Fruit fly (Drosophila melanogaster) whole organism, embryonic: ENCODE results near the gene CG5377.

ENCODE experiments used
- Aef1 ChIP-seq: fragments of 200-800 bp; sonication (Bioruptor generic); IDR thresholded peaks from 3 replicates; pipeline ENCODE4 v1.3.6; 2022; ENCODE audit warnings: missing biosample characterization, missing genetic modification characterization
- BtbVII ChIP-seq: fragments of 200-800 bp; sonication (Bioruptor generic); optimal IDR thresholded peaks from 3 replicates; lab custom pipeline; 2017; ENCODE audit warnings: missing biosample characterization, mild to moderate bottlenecking, missing genetic modification characterization
- CG11504 ChIP-seq: fragments of 200-800 bp; sonication (Bioruptor generic); optimal IDR thresholded peaks from 3 replicates; lab custom pipeline; 2019; ENCODE audit warnings: missing biosample characterization, mild to moderate bottlenecking, missing genetic modification characterization, moderate library complexity
- CG11696 ChIP-seq: fragments of 200-800 bp; sonication (Bioruptor generic); IDR thresholded peaks from 2 replicates; pipeline ENCODE4 v1.3.6; 2022; ENCODE audit warnings: missing biosample characterization, missing genetic modification characterization
- CG11723 ChIP-seq: fragments of 200-800 bp; sonication (Bioruptor generic); optimal IDR thresholded peaks from 2 replicates; lab custom pipeline; 2017; ENCODE audit warnings: missing biosample characterization, mild to moderate bottlenecking, missing genetic modification characterization
- CG12236 ChIP-seq: fragments of 200-800 bp; sonication (Bioruptor generic); optimal IDR thresholded peaks from 2 replicates; lab custom pipeline; 2016; ENCODE audit warnings: missing biosample characterization, missing genetic modification characterization
- CG12744 ChIP-seq: fragments of 200-800 bp; sonication (Bioruptor generic); optimal IDR thresholded peaks from 2 replicates; lab custom pipeline; 2016; ENCODE audit warnings: missing biosample characterization, missing genetic modification characterization
- CG13123 ChIP-seq: fragments of 200-800 bp; sonication (Bioruptor generic); optimal IDR thresholded peaks from 2 replicates; lab custom pipeline; 2016; ENCODE audit warnings: missing biosample characterization, missing genetic modification characterization
- CG13894 ChIP-seq: fragments of 200-800 bp; sonication (Bioruptor generic); optimal IDR thresholded peaks from 3 replicates; lab custom pipeline; 2018; ENCODE audit warnings: missing biosample characterization, mild to moderate bottlenecking, missing genetic modification characterization, moderate library complexity
- CG1603 ChIP-seq: fragments of 200-800 bp; sonication (Bioruptor generic); optimal IDR thresholded peaks from 2 replicates; lab custom pipeline; 2019; ENCODE audit warnings: missing biosample characterization, mild to moderate bottlenecking, missing genetic modification characterization, moderate library complexity
- CG2120 ChIP-seq: fragments of 200-800 bp; sonication (Bioruptor generic); optimal IDR thresholded peaks from 3 replicates; lab custom pipeline; 2016; ENCODE audit warnings: missing biosample characterization, missing genetic modification characterization
- CG3163 ChIP-seq: fragments of 200-800 bp; sonication (Bioruptor generic); optimal IDR thresholded peaks from 3 replicates; lab custom pipeline; 2016; ENCODE audit warnings: missing biosample characterization, missing genetic modification characterization
- CG32767 ChIP-seq: fragments of 200-800 bp; sonication (Bioruptor generic); IDR thresholded peaks from 2 replicates; pipeline ENCODE4 v1.3.6; 2022; ENCODE audit warnings: missing biosample characterization, missing genetic modification characterization
- CG34422 ChIP-seq: fragments of 200-800 bp; sonication (Bioruptor generic); IDR thresholded peaks from 3 replicates; pipeline ENCODE4 v1.3.6; 2022; ENCODE audit warnings: missing biosample characterization, missing genetic modification characterization
- CG9215 ChIP-seq: fragments of 200-800 bp; sonication (Bioruptor generic); IDR thresholded peaks from 2 replicates; pipeline ENCODE4 v1.3.6; 2022; ENCODE audit warnings: missing biosample characterization, missing genetic modification characterization
- CG9727 ChIP-seq: fragments of 200-800 bp; sonication (Bioruptor generic); optimal IDR thresholded peaks from 3 replicates; lab custom pipeline; 2017; ENCODE audit warnings: missing biosample characterization, mild to moderate bottlenecking, missing genetic modification characterization
- CG9797 ChIP-seq: fragments of 200-800 bp; sonication (Bioruptor generic); optimal IDR thresholded peaks from 3 replicates; lab custom pipeline; 2018; ENCODE audit warnings: missing biosample characterization, mild to moderate bottlenecking, missing genetic modification characterization
- CG9876 ChIP-seq: fragments of 200-800 bp; sonication (Bioruptor generic); optimal IDR thresholded peaks from 2 replicates; lab custom pipeline; 2016; ENCODE audit warnings: missing biosample characterization, missing genetic modification characterization
- CG9932 ChIP-seq: fragments of 200-800 bp; sonication (Bioruptor generic); IDR thresholded peaks from 2 replicates; pipeline ENCODE4 v1.3.6; 2022; ENCODE audit warnings: missing biosample characterization, missing genetic modification characterization
- Chrac-16 ChIP-seq: fragments of 200-800 bp; sonication (Bioruptor generic); optimal IDR thresholded peaks from 3 replicates; lab custom pipeline; 2016; ENCODE audit warnings: missing biosample characterization, missing genetic modification characterization
- Dek ChIP-seq: fragments of 200-800 bp; sonication (Bioruptor generic); optimal IDR thresholded peaks from 3 replicates; lab custom pipeline; 2019; ENCODE audit warnings: missing biosample characterization, mild to moderate bottlenecking, missing genetic modification characterization, moderate library complexity
- Dll ChIP-seq: fragments of 200-800 bp; sonication (Bioruptor generic); IDR thresholded peaks from 4 replicates; pipeline ENCODE4 v1.3.6; 2022; ENCODE audit warnings: missing biosample characterization, missing genetic modification characterization; ENCODE audit not compliant: partially characterized antibody
- E2f2 ChIP-seq: fragments of 200-800 bp; sonication (Bioruptor generic); IDR thresholded peaks from 2 replicates; pipeline ENCODE4 v1.3.6; 2022; ENCODE audit warnings: missing biosample characterization, missing genetic modification characterization
- HLH54F ChIP-seq: fragments of 200-800 bp; sonication (Bioruptor generic); optimal IDR thresholded peaks from 3 replicates; lab custom pipeline; 2016; ENCODE audit warnings: missing biosample characterization, missing genetic modification characterization
- Myb ChIP-seq: fragments of 200-800 bp; sonication (Bioruptor generic); optimal IDR thresholded peaks from 2 replicates; lab custom pipeline; 2016; ENCODE audit warnings: missing biosample characterization, missing genetic modification characterization
- Oli ChIP-seq: fragments of 200-800 bp; sonication (Bioruptor generic); optimal IDR thresholded peaks from 2 replicates; lab custom pipeline; 2018; ENCODE audit warnings: missing biosample characterization, mild to moderate bottlenecking, missing genetic modification characterization, moderate library complexity
- Rfx ChIP-seq: fragments of 200-800 bp; sonication (Bioruptor generic); IDR thresholded peaks from 2 replicates; pipeline ENCODE4 v1.3.6; 2022; ENCODE audit warnings: missing biosample characterization, missing genetic modification characterization
- Scr ChIP-seq: fragments of 200-800 bp; sonication (Bioruptor generic); IDR thresholded peaks from 2 replicates; pipeline ENCODE4 v1.3.6; 2022; ENCODE audit warnings: missing biosample characterization, missing genetic modification characterization; ENCODE audit not compliant: partially characterized antibody
- Sry-β ChIP-seq: fragments of 200-800 bp; sonication (Bioruptor generic); optimal IDR thresholded peaks from 2 replicates; lab custom pipeline; 2018; ENCODE audit warnings: missing biosample characterization, mild to moderate bottlenecking, missing genetic modification characterization, moderate library complexity
- al ChIP-seq: fragments of 200-800 bp; sonication (Bioruptor generic); IDR thresholded peaks from 2 replicates; pipeline ENCODE4 v1.3.6; 2022; ENCODE audit warnings: missing biosample characterization, missing genetic modification characterization
- amos ChIP-seq: fragments of 200-800 bp; sonication (Bioruptor generic); IDR thresholded peaks from 2 replicates; pipeline ENCODE4 v1.3.6; 2022; ENCODE audit warnings: missing biosample characterization, missing genetic modification characterization; ENCODE audit not compliant: partially characterized antibody
- ap ChIP-seq: fragments of 200-800 bp; sonication (Bioruptor generic); IDR thresholded peaks from 2 replicates; pipeline ENCODE4 v1.3.6; 2022; ENCODE audit warnings: missing biosample characterization, missing genetic modification characterization
- bab2 ChIP-seq: fragments of 200-800 bp; sonication (Bioruptor generic); optimal IDR thresholded peaks from 2 replicates; lab custom pipeline; 2016; ENCODE audit warnings: missing biosample characterization, missing genetic modification characterization
- chn ChIP-seq: fragments of 200-800 bp; sonication (Bioruptor generic); optimal IDR thresholded peaks from 2 replicates; lab custom pipeline; 2016; ENCODE audit warnings: missing biosample characterization, missing genetic modification characterization
- dpn ChIP-seq, 2 experiments: fragments of 200-800 bp; sonication (Bioruptor generic); optimal IDR thresholded peaks; 3 replicates each; lab custom pipeline; 2016; ENCODE audit warnings: missing biosample characterization in 2 of 2, missing genetic modification characterization in 2 of 2
- gce ChIP-seq: fragments of 200-800 bp; sonication (Bioruptor generic); IDR thresholded peaks from 3 replicates; pipeline ENCODE4 v1.3.6; 2022; ENCODE audit warnings: missing biosample characterization, missing genetic modification characterization
- grn ChIP-seq: fragments of 200-800 bp; sonication (Bioruptor generic); optimal IDR thresholded peaks from 3 replicates; lab custom pipeline; 2017; ENCODE audit warnings: missing biosample characterization, missing genetic modification characterization
- inv ChIP-seq: fragments of 200-800 bp; sonication (Bioruptor generic); IDR thresholded peaks from 2 replicates; pipeline ENCODE4 v1.3.6; 2022; ENCODE audit warnings: missing biosample characterization, missing genetic modification characterization; ENCODE audit not compliant: partially characterized antibody
- lab ChIP-seq: fragments of 200-800 bp; sonication (Bioruptor generic); optimal IDR thresholded peaks from 3 replicates; lab custom pipeline; 2017; ENCODE audit warnings: missing biosample characterization, missing genetic modification characterization, mild to moderate bottlenecking, moderate library complexity, missing genetic modification reagents
- luna ChIP-seq: fragments of 200-800 bp; sonication (Bioruptor generic); optimal IDR thresholded peaks from 2 replicates; lab custom pipeline; 2016; ENCODE audit warnings: missing biosample characterization, missing genetic modification characterization
- nau ChIP-seq: fragments of 200-800 bp; sonication (Bioruptor generic); optimal IDR thresholded peaks from 3 replicates; lab custom pipeline; 2017; ENCODE audit warnings: missing biosample characterization, mild to moderate bottlenecking, missing genetic modification characterization, missing genetic modification reagents
- phol ChIP-seq: fragments of 200-800 bp; sonication (Bioruptor generic); optimal IDR thresholded peaks from 3 replicates; lab custom pipeline; 2018; ENCODE audit warnings: missing biosample characterization, mild to moderate bottlenecking, missing genetic modification characterization, moderate library complexity
- pnt ChIP-seq: fragments of 200-800 bp; sonication (Bioruptor generic); optimal IDR thresholded peaks from 3 replicates; lab custom pipeline; 2016; ENCODE audit warnings: missing biosample characterization, missing genetic modification characterization
- schlank ChIP-seq: fragments of 200-800 bp; sonication (Bioruptor generic); optimal IDR thresholded peaks from 2 replicates; lab custom pipeline; 2018; ENCODE audit warnings: missing biosample characterization, mild to moderate bottlenecking, missing genetic modification characterization
- shn ChIP-seq: fragments of 200-800 bp; sonication (Bioruptor generic); optimal IDR thresholded peaks from 3 replicates; lab custom pipeline; 2016; ENCODE audit warnings: missing biosample characterization, missing genetic modification characterization
- sob ChIP-seq: fragments of 200-800 bp; sonication (Bioruptor generic); IDR thresholded peaks from 2 replicates; pipeline ENCODE4 v1.3.6; 2022; ENCODE audit warnings: missing biosample characterization, missing genetic modification characterization
- tgo ChIP-seq: fragments of 200-800 bp; sonication (Bioruptor generic); IDR thresholded peaks from 3 replicates; pipeline ENCODE4 v1.3.6; 2022; ENCODE audit warnings: missing biosample characterization, missing genetic modification characterization
- tll ChIP-seq, 2 experiments: fragments of 200-800 bp in 1 of 2; fragments of >200 bp in 1 of 2; sonication (Bioruptor generic) in 1 of 2; optimal IDR thresholded peaks; 2 replicates each; lab custom pipeline; 2017 to 2019; ENCODE audit warnings: missing biosample characterization in 2 of 2, missing genetic modification characterization in 2 of 2, mild to moderate bottlenecking in 1 of 2, moderate library complexity in 1 of 2
- trem ChIP-seq: fragments of 200-800 bp; optimal IDR thresholded peaks from 3 replicates; lab custom pipeline; 2019; ENCODE audit warnings: missing biosample characterization, mild to moderate bottlenecking, missing genetic modification characterization, moderate library complexity
- unc-4 ChIP-seq: fragments of 200-800 bp; sonication (Bioruptor generic); IDR thresholded peaks from 2 replicates; pipeline ENCODE4 v1.3.6; 2022; ENCODE audit warnings: missing biosample characterization, missing genetic modification characterization; ENCODE audit not compliant: partially characterized antibody
- unpg ChIP-seq: fragments of 200-800 bp; sonication (Bioruptor generic); optimal IDR thresholded peaks from 3 replicates; lab custom pipeline; 2018; ENCODE audit warnings: missing biosample characterization, mild to moderate bottlenecking, missing genetic modification characterization, moderate library complexity
- zen2 ChIP-seq: fragments of 200-800 bp; sonication (Bioruptor generic); IDR thresholded peaks from 3 replicates; pipeline ENCODE4 v1.3.6; 2022; ENCODE audit warnings: missing biosample characterization, missing genetic modification characterization; ENCODE audit not compliant: partially characterized antibody

Gene CG5377

DNA sequence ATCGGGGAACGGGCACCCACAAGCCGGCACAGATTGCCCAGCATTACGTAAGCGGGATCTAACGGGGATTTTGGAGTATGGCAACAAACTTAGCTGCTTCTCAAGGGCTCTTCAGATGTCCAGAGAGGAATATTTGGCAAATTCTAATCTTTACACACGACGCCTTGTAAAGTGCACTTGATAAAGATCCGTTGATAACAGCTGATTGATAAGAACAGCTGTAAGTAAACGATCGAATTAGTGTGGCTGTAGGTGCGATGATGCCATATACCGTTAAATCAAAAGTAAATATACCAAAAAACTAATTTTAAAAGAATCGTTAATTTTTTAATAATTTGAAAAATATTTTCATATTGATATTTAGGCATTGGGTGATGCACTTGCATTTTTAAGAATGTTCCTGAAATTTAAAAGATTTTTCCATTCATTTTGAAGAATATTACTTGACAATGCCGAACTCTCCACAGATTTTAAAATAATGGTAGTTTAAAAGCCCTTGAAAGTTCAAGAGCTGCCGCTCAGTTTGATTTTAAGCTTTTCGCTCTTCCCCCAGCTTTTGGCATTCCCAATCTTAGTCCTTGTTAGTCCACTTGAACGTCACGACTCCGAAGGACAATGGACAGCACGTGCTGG, at the start of gene CG5377, which contains the start of gene Nrx-1 (continued):
- no peak for TF ChIP-seq inv (GFP tag; lab: Robert Waterston, UW)
- peak; percentile 53 for TF ChIP-seq Myb (GFP tag; lab: Kevin White, UChicago)
- TF ChIP-seq HLH54F (GFP tag; lab: Kevin White, UChicago) = no peak
- TF ChIP-seq Chrac-16 = no peak
- TF ChIP-seq CG13894 (tag; lab: Kevin White, UChicago) = no peak
- TF ChIP-seq CG12236 = no peak
- TF ChIP-seq CG12744 = no peak
- peak; percentile 6; the same call in 1 of the 3 replicates for TF ChIP-seq CG34422 (GFP tag; lab: Robert Waterston, UW)
- TF ChIP-seq Dek = no peak
- TF ChIP-seq CG32767 (GFP tag; lab: Robert Waterston, UW) = no peak
- no peak for TF ChIP-seq amos
- TF ChIP-seq bab2 (GFP tag; lab: Kevin White, UChicago) = no peak
- TF ChIP-seq CG3163 (GFP tag; lab: Kevin White, UChicago) = no peak
- TF ChIP-seq Sry-β (GFP tag; lab: Kevin White, UChicago) = no peak
- peak; percentile 23 for TF ChIP-seq trem (tag; lab: Kevin White, UChicago)
- TF ChIP-seq CG9876 (GFP tag; lab: Kevin White, UChicago) = no peak
- 0 out of 2 replicates have a peak, but pooled peaks have one; percentile 22 for TF ChIP-seq unc-4 (GFP tag; lab: Robert Waterston, UW)
- TF ChIP-seq CG9797 (GFP tag; lab: Kevin White, UChicago) = peak; percentile 74
- TF ChIP-seq CG9932 (GFP tag; lab: Robert Waterston, UW) = no peak
- TF ChIP-seq dpn (GFP tag; optimal IDR thresholded peaks at IDR 0.05; lab: Kevin White, UChicago) = no peak
- TF ChIP-seq Scr (GFP tag; lab: Robert Waterston, UW) = peak; percentile 24; the same call in 1 of the 2 replicates
- TF ChIP-seq sob (GFP tag; lab: Robert Waterston, UW) = no peak
- peak; percentile 92 for TF ChIP-seq grn (GFP tag; lab: Kevin White, UChicago)
- peak; percentile 45; the same call in 1 of the 4 replicates for TF ChIP-seq Dll (GFP tag; lab: Robert Waterston, UW)
- TF ChIP-seq BtbVII (GFP tag; lab: Kevin White, UChicago) = no peak
- no peak for TF ChIP-seq CG11723 (GFP tag; lab: Kevin White, UChicago)
- TF ChIP-seq nau (GFP tag; lab: Kevin White, UChicago) = no peak
- TF ChIP-seq shn (GFP tag; lab: Kevin White, UChicago) = no peak
- peak; percentile 21 for TF ChIP-seq phol
- TF ChIP-seq chn = no peak
- peak; percentile 27 for TF ChIP-seq CG1603 (tag; lab: Kevin White, UChicago)
- no peak for TF ChIP-seq tgo
- no peak for TF ChIP-seq CG9215
- TF ChIP-seq ap = no peak
- TF ChIP-seq al (GFP tag; lab: Robert Waterston, UW) = no peak
- TF ChIP-seq CG11696 (GFP tag; lab: Robert Waterston, UW) = no peak
- TF ChIP-seq luna (GFP tag; lab: Kevin White, UChicago) = no peak
- TF ChIP-seq gce (GFP tag; lab: Robert Waterston, UW) = no peak
- TF ChIP-seq E2f2 (GFP tag; lab: Robert Waterston, UW) = peak; percentile 59

DNA sequence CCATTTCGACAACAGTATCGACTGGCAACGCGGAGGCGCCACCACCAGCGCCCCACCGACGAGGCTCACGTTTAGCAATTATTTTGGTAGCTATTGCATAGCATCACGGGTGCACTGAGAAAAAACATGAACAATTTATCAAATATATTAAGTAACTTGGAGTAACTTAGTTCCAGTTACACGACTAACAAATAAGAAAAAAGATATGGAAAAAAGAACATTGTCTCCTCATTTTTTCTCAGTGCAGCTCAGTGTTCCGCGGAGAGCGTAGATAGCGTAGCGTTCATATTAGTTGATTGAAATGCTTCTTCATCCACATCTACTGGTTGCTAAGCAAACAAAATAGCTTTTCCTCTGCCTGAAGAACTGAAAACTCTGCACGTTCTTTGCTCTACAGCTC, 47.4 kb upstream of the CG5377 start:
- TF ChIP-seq pnt (GFP tag; lab: Kevin White, UChicago) (no peak), schlank (no peak), zen2 (GFP tag; lab: Robert Waterston, UW) (no peak), Rfx (GFP tag; lab: Robert Waterston, UW) (peak; percentile 54), CG2120 (GFP tag; lab: Kevin White, UChicago) (peak; percentile 33), tll (GFP tag; optimal IDR thresholded peaks at IDR 0.05; lab: Kevin White, UChicago) (no peak), Oli (tag; lab: Kevin White, UChicago) (peak; percentile 10), CG11504 (tag; lab: Kevin White, UChicago) (peak; percentile 17), unpg (GFP tag; lab: Kevin White, UChicago) (no peak), Aef1 (GFP tag; lab: Robert Waterston, UW) (0 out of 3 replicates have a peak, but pooled peaks have one; percentile 11), CG13123 (GFP tag; lab: Kevin White, UChicago) (no peak), CG9727 (GFP tag; lab: Kevin White, UChicago) (peak; percentile 16), lab (GFP tag; lab: Kevin White, UChicago) (peak; percentile 22)
